Fruit fly (Drosophila melanogaster) whole organism, embryonic: ENCODE measurements around the gene Pp1-87B.
A peak's percentile ranks its signal among the peaks of the same experiment; 100 is the strongest.

ENCODE experiments used
- Bgb ChIP-seq: fragments of 200-800 bp; sonication (Bioruptor generic); IDR thresholded peaks from 2 replicates; pipeline ENCODE4 v1.3.6; 2022; ENCODE audit warnings: missing biosample characterization, missing genetic modification characterization; ENCODE audit not compliant: partially characterized antibody
- CG11247 ChIP-seq: fragments of 200-800 bp; sonication (Bioruptor generic); IDR thresholded peaks from 2 replicates; pipeline ENCODE4 v1.3.6; 2022; ENCODE audit warnings: missing biosample characterization, missing genetic modification characterization
- CG11398 ChIP-seq: fragments of 200-800 bp; sonication (Bioruptor generic); optimal IDR thresholded peaks from 2 replicates; lab custom pipeline; 2016; ENCODE audit warnings: missing biosample characterization, missing genetic modification characterization
- CG11560 ChIP-seq: fragments of 200-800 bp; sonication (Bioruptor generic); IDR thresholded peaks from 3 replicates; pipeline ENCODE4 v1.3.6; 2022; ENCODE audit warnings: missing biosample characterization, missing genetic modification characterization
- CG12219 ChIP-seq: fragments of 200-800 bp; sonication (Bioruptor generic); optimal IDR thresholded peaks from 3 replicates; lab custom pipeline; 2018; ENCODE audit warnings: missing biosample characterization, mild to moderate bottlenecking, missing genetic modification characterization
- CG12659 ChIP-seq: fragments of 200-800 bp; sonication (Bioruptor generic); optimal IDR thresholded peaks from 3 replicates; lab custom pipeline; 2017; ENCODE audit warnings: mild to moderate bottlenecking, missing biosample characterization, missing genetic modification reagents, missing genetic modification characterization
- CG12942 ChIP-seq: fragments of 200-800 bp; sonication (Bioruptor generic); optimal IDR thresholded peaks from 3 replicates; lab custom pipeline; 2016; ENCODE audit warnings: missing biosample characterization, missing genetic modification characterization
- CG13123 ChIP-seq: fragments of 200-800 bp; sonication (Bioruptor generic); optimal IDR thresholded peaks from 2 replicates; lab custom pipeline; 2016; ENCODE audit warnings: missing biosample characterization, missing genetic modification characterization
- CG14860 ChIP-seq: fragments of 200-800 bp; sonication (Bioruptor generic); IDR thresholded peaks from 3 replicates; pipeline ENCODE4 v1.3.6; 2022; ENCODE audit warnings: missing biosample characterization, missing genetic modification characterization; ENCODE audit not compliant: partially characterized antibody
- CG2889 ChIP-seq: fragments of 200-800 bp; sonication (Bioruptor generic); IDR thresholded peaks from 3 replicates; pipeline ENCODE4 v1.3.6; 2022; ENCODE audit warnings: missing biosample characterization, missing genetic modification characterization
- CG32532 ChIP-seq: fragments of 200-800 bp; sonication (Bioruptor generic); IDR thresholded peaks from 2 replicates; pipeline ENCODE4 v1.3.6; 2022; ENCODE audit warnings: missing biosample characterization, missing genetic modification characterization
- CG32772 ChIP-seq: fragments of 200-800 bp; sonication (Bioruptor generic); IDR thresholded peaks from 2 replicates; pipeline ENCODE4 v1.3.6; 2022; ENCODE audit warnings: missing biosample characterization, missing genetic modification characterization
- CG34422 ChIP-seq: fragments of 200-800 bp; sonication (Bioruptor generic); IDR thresholded peaks from 3 replicates; pipeline ENCODE4 v1.3.6; 2022; ENCODE audit warnings: missing biosample characterization, missing genetic modification characterization
- CG4820 ChIP-seq: fragments of 200-800 bp; sonication (Bioruptor generic); optimal IDR thresholded peaks from 3 replicates; lab custom pipeline; 2016; ENCODE audit warnings: missing biosample characterization, missing genetic modification characterization
- CG4854 ChIP-seq: fragments of 200-800 bp; sonication (Bioruptor generic); optimal IDR thresholded peaks from 2 replicates; lab custom pipeline; 2016; ENCODE audit warnings: missing biosample characterization, missing genetic modification characterization, inconsistent platforms
- Chrac-16 ChIP-seq: fragments of 200-800 bp; sonication (Bioruptor generic); optimal IDR thresholded peaks from 3 replicates; lab custom pipeline; 2016; ENCODE audit warnings: missing biosample characterization, missing genetic modification characterization
- CoRest ChIP-seq: fragments of 200-800 bp; sonication (Bioruptor generic); optimal IDR thresholded peaks from 3 replicates; lab custom pipeline; 2018; ENCODE audit warnings: missing biosample characterization, mild to moderate bottlenecking, missing genetic modification characterization, moderate library complexity
- D19B ChIP-seq: fragments of 200-800 bp; sonication (Bioruptor generic); optimal IDR thresholded peaks from 2 replicates; lab custom pipeline; 2017; ENCODE audit warnings: missing biosample characterization, mild to moderate bottlenecking, missing genetic modification characterization
- Dek ChIP-seq: fragments of 200-800 bp; sonication (Bioruptor generic); optimal IDR thresholded peaks from 3 replicates; lab custom pipeline; 2019; ENCODE audit warnings: missing biosample characterization, mild to moderate bottlenecking, missing genetic modification characterization, moderate library complexity
- Dp ChIP-seq: fragments of 200-800 bp; sonication (Bioruptor generic); optimal IDR thresholded peaks from 2 replicates; lab custom pipeline; 2018; ENCODE audit warnings: missing biosample characterization, mild to moderate bottlenecking, missing genetic modification characterization, moderate library complexity
- E2f2 ChIP-seq: fragments of 200-800 bp; sonication (Bioruptor generic); IDR thresholded peaks from 2 replicates; pipeline ENCODE4 v1.3.6; 2022; ENCODE audit warnings: missing biosample characterization, missing genetic modification characterization
- Ets65A ChIP-seq: fragments of 200-800 bp; sonication (Bioruptor generic); peaks from one replicate; lab custom pipeline; 2016; ENCODE audit warnings: missing biosample characterization, missing genetic modification characterization
- Fer1 ChIP-seq: fragments of 200-800 bp; sonication (Bioruptor generic); optimal IDR thresholded peaks from 2 replicates; lab custom pipeline; 2017; ENCODE audit warnings: missing biosample characterization, mild to moderate bottlenecking, missing genetic modification characterization
- H2.0 ChIP-seq: fragments of 200-800 bp; sonication (Bioruptor generic); IDR thresholded peaks from 2 replicates; pipeline ENCODE4 v1.3.6; 2022; ENCODE audit warnings: missing biosample characterization, missing genetic modification characterization
- Mad ChIP-seq: fragments of 200-800 bp; sonication (Bioruptor generic); optimal IDR thresholded peaks from 2 replicates; lab custom pipeline; 2016; ENCODE audit warnings: missing biosample characterization, missing genetic modification characterization
- Mrtf ChIP-seq: fragments of 200-800 bp; sonication (Bioruptor generic); IDR thresholded peaks from 3 replicates; pipeline ENCODE4 v1.3.6; 2022; ENCODE audit warnings: missing biosample characterization, missing genetic modification characterization
- NFAT ChIP-seq: fragments of 200-800 bp; sonication (Bioruptor generic); IDR thresholded peaks from 2 replicates; pipeline ENCODE4 v1.3.6; 2022; ENCODE audit warnings: missing biosample characterization, missing genetic modification characterization
- NK7.1 ChIP-seq: fragments of 200-800 bp; sonication (Bioruptor generic); optimal IDR thresholded peaks from 3 replicates; lab custom pipeline; 2016; ENCODE audit warnings: missing biosample characterization, missing genetic modification characterization
- Neu2 ChIP-seq: fragments of 200-800 bp; sonication (Bioruptor generic); optimal IDR thresholded peaks from 3 replicates; lab custom pipeline; 2016; ENCODE audit warnings: missing biosample characterization, missing genetic modification characterization, borderline replicate concordance
- Nf-YA ChIP-seq: fragments of 200-800 bp; sonication (Bioruptor generic); IDR thresholded peaks from 2 replicates; pipeline ENCODE4 v1.3.6; 2022; ENCODE audit warnings: missing biosample characterization, missing genetic modification characterization
- Nf-YC ChIP-seq: fragments of 200-800 bp; optimal IDR thresholded peaks from 3 replicates; lab custom pipeline; 2019; ENCODE audit warnings: missing biosample characterization, mild to moderate bottlenecking, missing genetic modification characterization, moderate library complexity
- Oli ChIP-seq: fragments of 200-800 bp; sonication (Bioruptor generic); optimal IDR thresholded peaks from 2 replicates; lab custom pipeline; 2018; ENCODE audit warnings: missing biosample characterization, mild to moderate bottlenecking, missing genetic modification characterization, moderate library complexity
- Poxn ChIP-seq: fragments of 200-800 bp; sonication (Bioruptor generic); IDR thresholded peaks from 2 replicates; pipeline ENCODE4 v1.3.6; 2022; ENCODE audit warnings: missing biosample characterization, missing genetic modification characterization
- Vsx1 ChIP-seq: fragments of 200-800 bp; sonication (Bioruptor generic); optimal IDR thresholded peaks from 2 replicates; lab custom pipeline; 2017; ENCODE audit warnings: missing biosample characterization, mild to moderate bottlenecking, missing genetic modification characterization, missing genetic modification reagents
- ase ChIP-seq: fragments of 200-800 bp; sonication (Bioruptor generic); IDR thresholded peaks from 3 replicates; pipeline ENCODE4 v1.3.6; 2022; ENCODE audit warnings: missing biosample characterization, missing genetic modification characterization
- bab2 ChIP-seq: fragments of 200-800 bp; sonication (Bioruptor generic); optimal IDR thresholded peaks from 2 replicates; lab custom pipeline; 2016; ENCODE audit warnings: missing biosample characterization, missing genetic modification characterization
- crp ChIP-seq, 2 experiments: fragments of 200-800 bp; sonication (Bioruptor generic); optimal IDR thresholded peaks; 2 replicates in 1 of 2; 3 replicates in 1 of 2; lab custom pipeline; 2017; ENCODE audit warnings: missing biosample characterization in 2 of 2, missing genetic modification characterization in 2 of 2, mild to moderate bottlenecking in 1 of 2, moderate library complexity in 1 of 2
- fd3F ChIP-seq: fragments of 200-800 bp; sonication (Bioruptor generic); optimal IDR thresholded peaks from 2 replicates; lab custom pipeline; 2018; ENCODE audit warnings: missing biosample characterization, mild to moderate bottlenecking, missing genetic modification characterization, moderate library complexity
- gcm2 ChIP-seq: fragments of 200-800 bp; sonication (Bioruptor generic); optimal IDR thresholded peaks from 2 replicates; lab custom pipeline; 2016; ENCODE audit warnings: missing biosample characterization, missing genetic modification characterization
- gfzf ChIP-seq: fragments of 200-800 bp; sonication (Bioruptor generic); optimal IDR thresholded peaks from 2 replicates; lab custom pipeline; 2016; ENCODE audit warnings: missing biosample characterization, mild to moderate bottlenecking, missing genetic modification characterization, moderate library complexity
- gsb-n ChIP-seq: fragments of 200-800 bp; sonication (Bioruptor generic); optimal IDR thresholded peaks from 3 replicates; lab custom pipeline; 2018; ENCODE audit warnings: missing biosample characterization, mild to moderate bottlenecking, missing genetic modification characterization
- h ChIP-seq: fragments of >200 bp; optimal IDR thresholded peaks from 2 replicates; lab custom pipeline; 2017
- klu ChIP-seq: fragments of 200-800 bp; sonication (Bioruptor generic); IDR thresholded peaks from 2 replicates; pipeline ENCODE4 v1.3.6; 2022; ENCODE audit warnings: missing biosample characterization, missing genetic modification characterization
- pum ChIP-seq: fragments of 200-800 bp; sonication (Bioruptor generic); optimal IDR thresholded peaks from 2 replicates; lab custom pipeline; 2016; ENCODE audit warnings: missing biosample characterization, missing genetic modification characterization
- sc ChIP-seq, 3 experiments: fragments of >200 bp in 2 of 3; fragments of 200-800 bp in 1 of 3; sonication (Bioruptor generic) in 1 of 3; optimal IDR thresholded peaks; 2 replicates in 2 of 3; 3 replicates in 1 of 3; lab custom pipeline; 2017; ENCODE audit warnings: mild to moderate bottlenecking in 1 of 3, missing biosample characterization in 1 of 3, missing genetic modification characterization in 1 of 3, missing genetic modification reagents in 1 of 3
- seq ChIP-seq: fragments of 200-800 bp; sonication (Bioruptor generic); IDR thresholded peaks from 2 replicates; pipeline ENCODE4 v1.3.6; 2022; ENCODE audit warnings: missing biosample characterization, missing genetic modification characterization
- slbo ChIP-seq: fragments of 200-800 bp; sonication (Bioruptor generic); IDR thresholded peaks from 2 replicates; pipeline ENCODE4 v1.3.6; 2022; ENCODE audit warnings: missing biosample characterization, missing genetic modification characterization
- tll ChIP-seq, 2 experiments: fragments of 200-800 bp in 1 of 2; fragments of >200 bp in 1 of 2; sonication (Bioruptor generic) in 1 of 2; optimal IDR thresholded peaks; 2 replicates each; lab custom pipeline; 2017 to 2019; ENCODE audit warnings: missing biosample characterization in 2 of 2, missing genetic modification characterization in 2 of 2, mild to moderate bottlenecking in 1 of 2, moderate library complexity in 1 of 2
- unpg ChIP-seq: fragments of 200-800 bp; sonication (Bioruptor generic); optimal IDR thresholded peaks from 3 replicates; lab custom pipeline; 2018; ENCODE audit warnings: missing biosample characterization, mild to moderate bottlenecking, missing genetic modification characterization, moderate library complexity
- vnd ChIP-seq: fragments of 200-800 bp; sonication (Bioruptor generic); IDR thresholded peaks from 3 replicates; pipeline ENCODE4 v1.3.6; 2022; ENCODE audit warnings: missing biosample characterization, missing genetic modification characterization; ENCODE audit not compliant: partially characterized antibody

Gene Pp1-87B

dm6 chr3R:12402935-12403334 lies 22.8 kb downstream of the Pp1-87B start (continued):
- TF ChIP-seq ase (GFP tag; lab: Robert Waterston, UW): peak; percentile 94
- peak; percentile 92 for TF ChIP-seq slbo (GFP tag; lab: Robert Waterston, UW)
- TF ChIP-seq gcm2 (GFP tag; lab: Kevin White, UChicago): peak; percentile 92
- TF ChIP-seq NFAT: peak; percentile 92
- peak; percentile 96 for TF ChIP-seq CG34422 (GFP tag; lab: Robert Waterston, UW)
- TF ChIP-seq bab2 (GFP tag; lab: Kevin White, UChicago): peak; percentile 95
- peak in 1 of 2 experiments; percentile 76 for TF ChIP-seq tll (GFP tag; optimal IDR thresholded peaks at IDR 0.05; lab: Kevin White, UChicago)
- TF ChIP-seq Dp (GFP tag; lab: Kevin White, UChicago): peak; percentile 47
- TF ChIP-seq unpg (GFP tag; lab: Kevin White, UChicago): peak; percentile 99
- TF ChIP-seq CG12659: peak; percentile 97
- TF ChIP-seq CG11398 (GFP tag; lab: Kevin White, UChicago): peak; percentile 88
- TF ChIP-seq CG32532 (GFP tag; lab: Robert Waterston, UW): peak; percentile 96
- peak; percentile 96 for TF ChIP-seq H2.0
- TF ChIP-seq CG13123: peak; percentile 84
- TF ChIP-seq fd3F (GFP tag; lab: Kevin White, UChicago): peak; percentile 95
- peak; percentile 88 for TF ChIP-seq CG32772
- peak; percentile 99 for TF ChIP-seq CG4854
- peak; percentile 97 for TF ChIP-seq Oli (tag; lab: Kevin White, UChicago)
- TF ChIP-seq Chrac-16: peak; percentile 94
- peak; percentile 94 for TF ChIP-seq Mrtf
- peak; percentile 100 for TF ChIP-seq CG4820 (GFP tag; lab: Kevin White, UChicago)
- peak; percentile 90 for TF ChIP-seq pum (GFP tag; lab: Kevin White, UChicago)
- peak; percentile 65; the same call in 2 of the 3 replicates for TF ChIP-seq CG11560 (tag; lab: Robert Waterston, UW)
- TF ChIP-seq E2f2: peak; percentile 85
- TF ChIP-seq Vsx1 (GFP tag; lab: Kevin White, UChicago): peak; percentile 92
- peak; percentile 92 for TF ChIP-seq Nf-YC (tag; lab: Kevin White, UChicago)
- peak in 1 of 2 experiments; percentile 67 for TF ChIP-seq crp (GFP tag; optimal IDR thresholded peaks at IDR 0.05; lab: Kevin White, UChicago)
- peak; percentile 98 for TF ChIP-seq Fer1 (GFP tag; lab: Kevin White, UChicago)
- TF ChIP-seq Poxn (GFP tag; lab: Robert Waterston, UW): peak; percentile 54
- peak; percentile 94 for TF ChIP-seq Mad (GFP tag; lab: Kevin White, UChicago)
- peak; percentile 92 for TF ChIP-seq CG12942
- TF ChIP-seq gfzf: peak; percentile 23
- TF ChIP-seq sc (optimal IDR thresholded peaks at IDR 0.05; lab: Kevin White, UChicago): no peak
- peak; percentile 94 for TF ChIP-seq sc (GFP tag; optimal IDR thresholded peaks at IDR 0.05; lab: Kevin White, UChicago)
- TF ChIP-seq Ets65A (GFP tag; lab: Kevin White, UChicago): peak; percentile 98
- peak; percentile 99 for TF ChIP-seq Nf-YA (GFP tag; lab: Robert Waterston, UW)
- no peak for TF ChIP-seq h
- TF ChIP-seq NK7.1 (GFP tag; lab: Kevin White, UChicago): peak; percentile 95
- TF ChIP-seq CG14860: no peak
- TF ChIP-seq Bgb (GFP tag; lab: Robert Waterston, UW): no peak
- peak; percentile 97 for TF ChIP-seq seq (GFP tag; lab: Robert Waterston, UW)
- TF ChIP-seq vnd (GFP tag; lab: Robert Waterston, UW): no peak
- peak; percentile 98 for TF ChIP-seq gsb-n
- TF ChIP-seq klu (GFP tag; lab: Robert Waterston, UW): peak; percentile 86
- TF ChIP-seq CG11247: peak; percentile 90
- peak; percentile 86 for TF ChIP-seq CG2889
- TF ChIP-seq CG12219 (GFP tag; lab: Kevin White, UChicago): peak; percentile 98
- TF ChIP-seq Dek: peak; percentile 97
- peak; percentile 95 for TF ChIP-seq D19B (GFP tag; lab: Kevin White, UChicago)
- peak; percentile 86 for TF ChIP-seq Neu2
- peak; percentile 99 for TF ChIP-seq CoRest
